Worm (Caenorhabditis elegans): ENCODE data around the gene sre-16.

- TF ChIP-seq him-1 (tag; optimal IDR thresholded peaks at IDR 0.05) = no peak
- TF ChIP-seq dao-5 (tag; optimal IDR thresholded peaks at IDR 0.05) = no peak
Observed at ce11 chrIV:12268272-12269045, 32.5 kb upstream of the sre-16 start, which contains the start of the genes ppm-1.H and rpl-34.

All from whole organism, L4/young adult.